Worm (Caenorhabditis elegans) whole organism, midembryonic: ENCODE results near the gene srxa-11.

ENCODE experiments used
- cog-1 ChIP-seq: sonication (generic microtip); optimal IDR thresholded peaks from 2 replicates; lab custom pipeline; 2016; ENCODE audit warnings: missing genetic modification characterization, missing compliant biosample characterization
- flt-1 ChIP-seq: fragments of 200-800 bp; sonication (Bioruptor generic); IDR thresholded peaks from 2 replicates; pipeline ENCODE4 v1.3.6; 2022; ENCODE audit warnings: missing genetic modification characterization, missing compliant biosample characterization
- med-1 ChIP-seq: sonication (generic microtip); optimal IDR thresholded peaks from 2 replicates; lab custom pipeline; 2017; ENCODE audit warnings: missing genetic modification characterization, mild to moderate bottlenecking, missing compliant biosample characterization, antibody characterized with exemption, missing genetic modification reagents; ENCODE audit not compliant: insufficient read depth
- ref-1 ChIP-seq: fragments of 200-800 bp; sonication (Bioruptor generic); conservative IDR thresholded peaks from 2 replicates; pipeline ENCODE4 v1.3.6; 2022; ENCODE audit warnings: missing genetic modification reagents, missing genetic modification characterization, missing compliant biosample characterization
- ztf-23 ChIP-seq: fragments of 200-800 bp; sonication (Bioruptor generic); IDR thresholded peaks from 2 replicates; pipeline ENCODE4 v1.3.6; 2022; ENCODE audit warnings: missing genetic modification reagents, missing genetic modification characterization, missing compliant biosample characterization

ce11 chrV:13961927-13962419, 38.0 kb downstream of the srxa-11 start, which contains the start of the genes algn-13 and R10D12.13:
- peak; percentile 95 for TF ChIP-seq med-1 (GFP tag; lab: Kevin White, UChicago)
- TF ChIP-seq flt-1 (GFP tag; lab: Robert Waterston, UW): peak; percentile 88
- TF ChIP-seq ref-1 (GFP tag; lab: Robert Waterston, UW): no peak; the same call in 1 of the 2 replicates
- peak; percentile 89 for TF ChIP-seq ztf-23 (GFP tag; lab: Robert Waterston, UW)
- TF ChIP-seq cog-1 (tag; lab: Kevin White, UChicago): peak; percentile 71
